Worm (Caenorhabditis elegans) whole organism, young adult: Measurements from ENCODE around the gene cut-4.
A peak's percentile ranks its signal among the peaks of the same experiment; 100 is the strongest.

Source experiments
- D2030.7 ChIP-seq: fragments of 200-800 bp; sonication (Bioruptor generic); IDR thresholded peaks from 2 replicates; pipeline ENCODE4 v1.3.6; 2022; ENCODE audit warnings: missing genetic modification reagents, missing genetic modification characterization, missing compliant biosample characterization
- F37B4.10 ChIP-seq: fragments of 200-800 bp; sonication (Bioruptor generic); IDR thresholded peaks from 2 replicates; pipeline ENCODE4 v1.3.6; 2022; ENCODE audit warnings: missing genetic modification characterization, missing compliant biosample characterization
- F49E8.2 ChIP-seq: sonication (generic microtip); optimal IDR thresholded peaks from 3 replicates; lab custom pipeline; 2017; ENCODE audit warnings: missing genetic modification characterization, mild to moderate bottlenecking, missing compliant biosample characterization, antibody characterized with exemption, moderate library complexity; ENCODE audit not compliant: insufficient read depth
- F52B5.7 ChIP-seq: sonication (generic microtip); optimal IDR thresholded peaks from 2 replicates; lab custom pipeline; 2016; ENCODE audit warnings: mild to moderate bottlenecking, missing genetic modification characterization, missing compliant biosample characterization
- F55B11.4 ChIP-seq: sonication (generic microtip); optimal IDR thresholded peaks from 2 replicates; lab custom pipeline; 2016; ENCODE audit warnings: missing compliant biosample characterization, missing genetic modification characterization, borderline replicate concordance; ENCODE audit not compliant: insufficient read depth
- F57A8.1 ChIP-seq: fragments of 200-800 bp; sonication (Bioruptor generic); optimal IDR thresholded peaks from 2 replicates; lab custom pipeline; 2018; ENCODE audit warnings: mild to moderate bottlenecking, missing genetic modification characterization, moderate library complexity, missing compliant biosample characterization
- F57C9.4 ChIP-seq: sonication (generic microtip); optimal IDR thresholded peaks from 2 replicates; lab custom pipeline; 2017; ENCODE audit warnings: mild to moderate bottlenecking, missing genetic modification characterization, missing compliant biosample characterization
- T07F8.4 ChIP-seq: sonication (generic microtip); optimal IDR thresholded peaks from 2 replicates; lab custom pipeline; 2016; ENCODE audit warnings: mild to moderate bottlenecking, missing genetic modification characterization, moderate library complexity, missing compliant biosample characterization
- Y53G8AR.9 ChIP-seq: fragments of 200-800 bp; sonication (Bioruptor generic); conservative IDR thresholded peaks from 2 replicates; pipeline ENCODE4 v1.3.6; 2022; ENCODE audit warnings: missing genetic modification reagents, missing genetic modification characterization, missing compliant biosample characterization
- Y79H2A.3 ChIP-seq: fragments of 200-800 bp; sonication (Bioruptor generic); conservative IDR thresholded peaks from 2 replicates; pipeline ENCODE4 v1.3.6; 2022; ENCODE audit warnings: missing genetic modification reagents, missing genetic modification characterization, missing compliant biosample characterization
- ama-1 ChIP-seq, 3 experiments: fragments of 150-350 bp in 1 of 3; sonication (generic microtip) in 2 of 3; optimal IDR thresholded peaks; 2 replicates each; lab custom pipeline; 2014 to 2018; ENCODE audit warnings: missing biosample characterization in 2 of 3, missing genetic modification characterization in 2 of 3, missing genetic modification reagents in 2 of 3
- attf-3 ChIP-seq: fragments of 200-800 bp; sonication (Bioruptor generic); conservative IDR thresholded peaks from 2 replicates; pipeline ENCODE4 v1.3.6; 2022; ENCODE audit warnings: missing genetic modification reagents, missing genetic modification characterization, missing compliant biosample characterization
- attf-5 ChIP-seq: fragments of 200-800 bp; sonication (Bioruptor generic); optimal IDR thresholded peaks from 2 replicates; lab custom pipeline; 2018; ENCODE audit warnings: mild to moderate bottlenecking, missing genetic modification characterization, missing compliant biosample characterization
- bed-2 ChIP-seq: fragments of 200-800 bp; sonication (Bioruptor generic); IDR thresholded peaks from 2 replicates; pipeline ENCODE4 v1.3.6; 2022; ENCODE audit warnings: missing genetic modification reagents, missing genetic modification characterization, missing compliant biosample characterization
- ccch-3 ChIP-seq: fragments of 200-800 bp; sonication (Bioruptor generic); optimal IDR thresholded peaks from 2 replicates; lab custom pipeline; 2018; ENCODE audit warnings: mild to moderate bottlenecking, missing genetic modification characterization, missing compliant biosample characterization
- ceh-40 ChIP-seq: fragments of 200-800 bp; sonication (Bioruptor generic); IDR thresholded peaks from 2 replicates; pipeline ENCODE4 v1.3.6; 2022; ENCODE audit warnings: missing genetic modification characterization, missing compliant biosample characterization
- ceh-91 ChIP-seq: fragments of 200-800 bp; sonication (Bioruptor generic); IDR thresholded peaks from 2 replicates; pipeline ENCODE4 v1.3.6; 2022; ENCODE audit warnings: missing genetic modification reagents, missing genetic modification characterization, missing compliant biosample characterization
- die-1 ChIP-seq: sonication (generic microtip); optimal IDR thresholded peaks from 2 replicates; lab custom pipeline; 2016; ENCODE audit warnings: missing genotype, mild to moderate bottlenecking, missing genetic modification characterization, missing compliant biosample characterization
- dpff-1 ChIP-seq: sonication (generic microtip); optimal IDR thresholded peaks from 2 replicates; lab custom pipeline; 2017; ENCODE audit warnings: mild to moderate bottlenecking, missing genetic modification characterization, missing compliant biosample characterization
- efl-1 ChIP-seq: fragments of 150-350 bp; optimal IDR thresholded peaks from 2 replicates; lab custom pipeline; 2014; ENCODE audit warnings: missing biosample characterization, missing genetic modification reagents, missing genetic modification characterization
- gei-17 ChIP-seq: fragments of 200-800 bp; sonication (Bioruptor generic); optimal IDR thresholded peaks from 2 replicates; lab custom pipeline; 2018; ENCODE audit warnings: mild to moderate bottlenecking, missing genetic modification characterization, missing compliant biosample characterization
- him-1 ChIP-seq: sonication (generic microtip); optimal IDR thresholded peaks from 2 replicates; lab custom pipeline; 2016; ENCODE audit warnings: missing genotype, missing genetic modification reagents, missing genetic modification characterization, missing compliant biosample characterization
- hrde-1 ChIP-seq: sonication (generic microtip); optimal IDR thresholded peaks from 2 replicates; lab custom pipeline; 2016; ENCODE audit warnings: missing genetic modification characterization, mild to moderate bottlenecking, missing compliant biosample characterization, moderate library complexity, missing genotype, missing genetic modification reagents, borderline replicate concordance
- hsf-1 ChIP-seq: fragments of 200-800 bp; sonication (Bioruptor generic); IDR thresholded peaks from 2 replicates; pipeline ENCODE4 v1.3.6; 2022; ENCODE audit warnings: missing genetic modification reagents, missing genetic modification characterization, missing compliant biosample characterization
- let-526 ChIP-seq: fragments of 200-800 bp; sonication (Bioruptor generic); IDR thresholded peaks from 2 replicates; pipeline ENCODE4 v1.3.6; 2022; ENCODE audit warnings: missing genetic modification reagents, missing genetic modification characterization, missing compliant biosample characterization
- lin-26 ChIP-seq: fragments of 200-800 bp; sonication (Bioruptor generic); IDR thresholded peaks from 2 replicates; pipeline ENCODE4 v1.3.6; 2022; ENCODE audit warnings: missing genetic modification reagents, missing genetic modification characterization, missing compliant biosample characterization
- lsy-27 ChIP-seq: sonication (generic microtip); optimal IDR thresholded peaks from 2 replicates; lab custom pipeline; 2017; ENCODE audit warnings: missing genetic modification characterization, mild to moderate bottlenecking, missing compliant biosample characterization, antibody characterized with exemption, missing genotype, borderline replicate concordance; ENCODE audit not compliant: insufficient read depth
- madf-10 ChIP-seq: sonication (generic microtip); optimal IDR thresholded peaks from 2 replicates; lab custom pipeline; 2016; ENCODE audit warnings: mild to moderate bottlenecking, missing genetic modification characterization, missing compliant biosample characterization
- mel-28 ChIP-seq: sonication (generic microtip); optimal IDR thresholded peaks from 2 replicates; lab custom pipeline; 2016; ENCODE audit warnings: borderline replicate concordance, mild to moderate bottlenecking, missing genetic modification characterization, missing compliant biosample characterization
- mxl-1 ChIP-seq: sonication (generic microtip); optimal IDR thresholded peaks from 2 replicates; lab custom pipeline; 2016; ENCODE audit warnings: missing genetic modification characterization, missing compliant biosample characterization
- nfya-2 ChIP-seq: fragments of 200-800 bp; sonication (Bioruptor generic); IDR thresholded peaks from 2 replicates; pipeline ENCODE4 v1.3.6; 2022; ENCODE audit warnings: missing genetic modification reagents, missing genetic modification characterization, missing compliant biosample characterization
- nfyb-1 ChIP-seq: fragments of 200-800 bp; sonication (Bioruptor generic); IDR thresholded peaks from 2 replicates; pipeline ENCODE4 v1.3.6; 2022; ENCODE audit warnings: missing genetic modification reagents, missing genetic modification characterization, missing compliant biosample characterization
- rcor-1 ChIP-seq: fragments of 200-800 bp; sonication (Bioruptor generic); IDR thresholded peaks from 2 replicates; pipeline ENCODE4 v1.3.6; 2022; ENCODE audit warnings: missing genetic modification reagents, missing genetic modification characterization, missing compliant biosample characterization
- sea-2 ChIP-seq: fragments of 200-800 bp; sonication (Bioruptor generic); IDR thresholded peaks from 2 replicates; pipeline ENCODE4 v1.3.6; 2022; ENCODE audit warnings: missing genetic modification characterization, missing compliant biosample characterization
- snpc-3.4 ChIP-seq: sonication (generic microtip); optimal IDR thresholded peaks from 2 replicates; lab custom pipeline; 2017; ENCODE audit warnings: missing genetic modification characterization, mild to moderate bottlenecking, missing compliant biosample characterization, antibody characterized with exemption, moderate library complexity, missing genotype, missing genetic modification reagents
- sptf-2 ChIP-seq: fragments of 200-800 bp; sonication (Bioruptor generic); optimal IDR thresholded peaks from 2 replicates; lab custom pipeline; 2018; ENCODE audit warnings: mild to moderate bottlenecking, missing genetic modification characterization, missing compliant biosample characterization
- tbx-9 ChIP-seq: sonication (generic microtip); optimal IDR thresholded peaks from 2 replicates; lab custom pipeline; 2016; ENCODE audit warnings: borderline replicate concordance, missing genetic modification characterization, inconsistent platforms, missing compliant biosample characterization
- zfh-2 ChIP-seq: fragments of 200-800 bp; sonication (Bioruptor generic); conservative IDR thresholded peaks from 2 replicates; pipeline ENCODE4 v1.3.6; 2022; ENCODE audit warnings: missing genetic modification reagents, missing genetic modification characterization, missing compliant biosample characterization
- ztf-25 ChIP-seq: fragments of 200-800 bp; sonication (Bioruptor generic); IDR thresholded peaks from 2 replicates; pipeline ENCODE4 v1.3.6; 2022; ENCODE audit warnings: missing genetic modification reagents, missing genetic modification characterization, missing compliant biosample characterization

Gene cut-4

ce11 chrII:10388041-10388706 lies 47.8 kb upstream of the cut-4 start (continued):
- TF ChIP-seq ama-1 (optimal IDR thresholded peaks at IDR 0.05; lab: Kevin White, UChicago) (peak; percentile 44), ama-1 (GFP tag; optimal IDR thresholded peaks at IDR 0.05; lab: Kevin White, UChicago) (peak in 1 of 2 experiments; percentile 16), D2030.7 (peak; percentile 56), nfya-2 (GFP tag; lab: Robert Waterston, UW) (no peak), Y53G8AR.9 (GFP tag; lab: Robert Waterston, UW) (no peak), ccch-3 (GFP tag; lab: Kevin White, UChicago) (no peak), dpff-1 (no peak), ceh-91 (GFP tag; lab: Robert Waterston, UW) (no peak), ceh-40 (GFP tag; lab: Robert Waterston, UW) (no peak), snpc-3.4 (tag; lab: Kevin White, UChicago) (peak; percentile 36), F37B4.10 (GFP tag; lab: Robert Waterston, UW) (no peak), gei-17 (GFP tag; lab: Kevin White, UChicago) (no peak), rcor-1 (GFP tag; lab: Robert Waterston, UW) (no peak; the same call in 1 of the 2 replicates), efl-1 (peak; percentile 2), F57C9.4 (tag; lab: Kevin White, UChicago) (no peak), sea-2 (GFP tag; lab: Robert Waterston, UW) (no peak), sptf-2 (GFP tag; lab: Kevin White, UChicago) (no peak), nfyb-1 (GFP tag; lab: Robert Waterston, UW) (0 out of 2 replicates have a peak, but pooled peaks have one; percentile 14), let-526 (GFP tag; lab: Robert Waterston, UW) (0 out of 2 replicates have a peak, but pooled peaks have one; percentile 26), F52B5.7 (no peak), bed-2 (GFP tag; lab: Robert Waterston, UW) (no peak), lsy-27 (tag; lab: Kevin White, UChicago) (no peak), hsf-1 (GFP tag; lab: Robert Waterston, UW) (no peak), hrde-1 (tag; lab: Kevin White, UChicago) (no peak), zfh-2 (no peak), T07F8.4 (no peak), tbx-9 (no peak), lin-26 (GFP tag; lab: Robert Waterston, UW) (no peak), F55B11.4 (no peak), ztf-25 (no peak), Y79H2A.3 (GFP tag; lab: Robert Waterston, UW) (no peak), mxl-1 (no peak), die-1 (tag; lab: Kevin White, UChicago) (no peak), mel-28 (tag; lab: Kevin White, UChicago) (no peak), him-1 (tag; lab: Kevin White, UChicago) (no peak), F57A8.1 (no peak), F49E8.2 (tag; lab: Kevin White, UChicago) (peak; percentile 28), madf-10 (peak; percentile 46), attf-3 (GFP tag; lab: Robert Waterston, UW) (peak; percentile 56; the same call in 1 of the 2 replicates), attf-5 (GFP tag; lab: Kevin White, UChicago) (peak; percentile 82)
